Worm (Caenorhabditis elegans) whole organism, L4/young adult: ENCODE results near the gene C25E10.10.

Experiments used
- W03F9.2 ChIP-seq: fragments of 150-350 bp; optimal IDR thresholded peaks from 2 replicates; lab custom pipeline; 2014; ENCODE audit warnings: missing biosample characterization, missing genetic modification characterization
- dao-5 ChIP-seq: sonication (generic microtip); optimal IDR thresholded peaks from 2 replicates; lab custom pipeline; 2016; ENCODE audit warnings: missing genotype, missing genetic modification characterization, moderate library complexity, missing compliant biosample characterization
- him-1 ChIP-seq: sonication (generic microtip); optimal IDR thresholded peaks from 2 replicates; lab custom pipeline; 2016; ENCODE audit warnings: missing genotype, missing genetic modification reagents, missing genetic modification characterization, missing compliant biosample characterization

C25E10.10 gene

ce11 chrV:9081410-9081809, 25.3 kb upstream of the C25E10.10 start:
- TF ChIP-seq dao-5 (tag; lab: Kevin White, UChicago) (no peak), W03F9.2 (tag; lab: Kevin White, UChicago) (no peak), him-1 (no peak)

ce11 chrV:9079965-9080432, 23.8 kb upstream of the C25E10.10 start:
- no peak for TF ChIP-seq W03F9.2 (tag; lab: Kevin White, UChicago)
- TF ChIP-seq dao-5 (tag; lab: Kevin White, UChicago), result no peak
- TF ChIP-seq him-1, result no peak

- TF ChIP-seq him-1 (no peak), dao-5 (tag; lab: Kevin White, UChicago) (no peak), W03F9.2 (tag; lab: Kevin White, UChicago) (no peak)
Observed at ce11 chrV:9078815-9079525, 22.8 kb upstream of the C25E10.10 start.

- TF ChIP-seq him-1, result no peak
- TF ChIP-seq W03F9.2 (tag; lab: Kevin White, UChicago), result no peak
- no peak for TF ChIP-seq dao-5 (tag; lab: Kevin White, UChicago)
Observed at ce11 chrV:9078067-9078581, 22.0 kb upstream of the C25E10.10 start.

ce11 chrV:9076273-9076672, 20.1 kb upstream of the C25E10.10 start, which contains the start of gene T27E4.7:
TSS of gene T27E4.7 (minus strand) at chrV:9076322.
- TF ChIP-seq W03F9.2 (tag; lab: Kevin White, UChicago) (no peak), him-1 (no peak), dao-5 (tag; lab: Kevin White, UChicago) (no peak)

- no peak for TF ChIP-seq dao-5 (tag; lab: Kevin White, UChicago)
- TF ChIP-seq W03F9.2 (tag; lab: Kevin White, UChicago), result no peak
- no peak for TF ChIP-seq him-1
Observed at ce11 chrV:9075827-9076226, 19.7 kb upstream of the C25E10.10 start.

ce11 chrV:9074360-9074834, 18.2 kb upstream of the C25E10.10 start:
- TF ChIP-seq him-1 (no peak), W03F9.2 (tag; lab: Kevin White, UChicago) (no peak)

ce11 chrV:9073322-9074038, 17.3 kb upstream of the C25E10.10 start, which contains the start of gene oac-50:
TSS of gene oac-50 (minus strand) at chrV:9073540.
- TF ChIP-seq him-1 (no peak), dao-5 (tag; lab: Kevin White, UChicago) (no peak), W03F9.2 (tag; lab: Kevin White, UChicago) (no peak)

- no peak for TF ChIP-seq W03F9.2 (tag; lab: Kevin White, UChicago)
- TF ChIP-seq him-1, result no peak
- no peak for TF ChIP-seq dao-5 (tag; lab: Kevin White, UChicago)
Observed at ce11 chrV:9069680-9070079, 13.5 kb upstream of the C25E10.10 start, which contains the start of gene T27E4.5. TSS of gene T27E4.5 (minus strand) at chrV:9069780.

ce11 chrV:9067678-9068077, 11.5 kb upstream of the C25E10.10 start, which contains the start of gene fip-2:
TSS of gene fip-2 (plus strand) at chrV:9067978.
- TF ChIP-seq W03F9.2 (tag; lab: Kevin White, UChicago), result no peak
- no peak for TF ChIP-seq dao-5 (tag; lab: Kevin White, UChicago)
- TF ChIP-seq him-1, result no peak

ce11 chrV:9065915-9066314, 9.8 kb upstream of the C25E10.10 start:
- TF ChIP-seq him-1 (no peak), W03F9.2 (tag; lab: Kevin White, UChicago) (no peak), dao-5 (tag; lab: Kevin White, UChicago) (no peak)

- TF ChIP-seq him-1, result no peak
- TF ChIP-seq dao-5 (tag; lab: Kevin White, UChicago), result no peak
- no peak for TF ChIP-seq W03F9.2 (tag; lab: Kevin White, UChicago)
Observed at ce11 chrV:9065001-9065400, 8.8 kb upstream of the C25E10.10 start.

- no peak for TF ChIP-seq dao-5 (tag; lab: Kevin White, UChicago)
- TF ChIP-seq him-1, result no peak
- TF ChIP-seq W03F9.2 (tag; lab: Kevin White, UChicago), result no peak
Observed at ce11 chrV:9063134-9063533, 7.0 kb upstream of the C25E10.10 start.

ce11 chrV:9062341-9062740, 6.2 kb upstream of the C25E10.10 start, which contains the start of gene C25E10.12:
TSS of gene C25E10.12 (minus strand) at chrV:9062441.
- no peak for TF ChIP-seq dao-5 (tag; lab: Kevin White, UChicago)
- no peak for TF ChIP-seq W03F9.2 (tag; lab: Kevin White, UChicago)
- TF ChIP-seq him-1, result no peak
